Fruit fly (Drosophila melanogaster) whole organism, embryonic: ENCODE measurements around the gene a5.
A peak's percentile ranks its signal among the peaks of the same experiment; 100 is the strongest.

ENCODE experiments used
- Aef1 ChIP-seq: fragments of 200-800 bp; sonication (Bioruptor generic); IDR thresholded peaks from 3 replicates; pipeline ENCODE4 v1.3.6; 2022; ENCODE audit warnings: missing biosample characterization, missing genetic modification characterization
- Atf6 ChIP-seq: fragments of 200-800 bp; sonication (Bioruptor generic); IDR thresholded peaks from 2 replicates; pipeline ENCODE4 v1.3.6; 2022; ENCODE audit warnings: missing biosample characterization, missing genetic modification characterization
- Awh ChIP-seq: fragments of 200-800 bp; sonication (Bioruptor generic); IDR thresholded peaks from 2 replicates; pipeline ENCODE4, ENCODE4 v1.3.6; 2022; ENCODE audit warnings: missing biosample characterization, missing genetic modification characterization
- CG10147 ChIP-seq: fragments of 200-800 bp; sonication (Bioruptor generic); optimal IDR thresholded peaks from 2 replicates; lab custom pipeline; 2019; ENCODE audit warnings: missing biosample characterization, mild to moderate bottlenecking, missing genetic modification characterization, moderate library complexity
- CG10209 ChIP-seq: fragments of 200-800 bp; sonication (Bioruptor generic); optimal IDR thresholded peaks from 3 replicates; lab custom pipeline; 2017; ENCODE audit warnings: missing biosample characterization, mild to moderate bottlenecking, missing genetic modification characterization, missing genetic modification reagents
- CG10431 ChIP-seq: fragments of 200-800 bp; sonication (Bioruptor generic); optimal IDR thresholded peaks from 3 replicates; lab custom pipeline; 2018; ENCODE audit warnings: missing biosample characterization, mild to moderate bottlenecking, missing genetic modification characterization
- CG10543 ChIP-seq: fragments of 200-800 bp; sonication (Bioruptor generic); optimal IDR thresholded peaks from 3 replicates; lab custom pipeline; 2017; ENCODE audit warnings: missing biosample characterization, mild to moderate bottlenecking, missing genetic modification characterization, moderate library complexity
- CG12299 ChIP-seq: fragments of 200-800 bp; sonication (Bioruptor generic); optimal IDR thresholded peaks from 2 replicates; lab custom pipeline; 2018; ENCODE audit warnings: missing biosample characterization, mild to moderate bottlenecking, missing genetic modification characterization
- CG14441 ChIP-seq: fragments of 200-800 bp; sonication (Bioruptor generic); IDR thresholded peaks from 2 replicates; pipeline ENCODE4 v1.3.6; 2022; ENCODE audit warnings: missing biosample characterization, missing genetic modification characterization
- CG14965 ChIP-seq: fragments of 200-800 bp; sonication (Bioruptor generic); optimal IDR thresholded peaks from 2 replicates; lab custom pipeline; 2016; ENCODE audit warnings: missing biosample characterization, missing genetic modification characterization, borderline replicate concordance
- CG16815 ChIP-seq: fragments of 200-800 bp; sonication (Bioruptor generic); optimal IDR thresholded peaks from 3 replicates; lab custom pipeline; 2017; ENCODE audit warnings: missing biosample characterization, mild to moderate bottlenecking, missing genetic modification characterization
- CG17385 ChIP-seq: fragments of 200-800 bp; sonication (Bioruptor generic); optimal IDR thresholded peaks from 3 replicates; lab custom pipeline; 2018; ENCODE audit warnings: missing biosample characterization, mild to moderate bottlenecking, missing genetic modification characterization
- CG2199 ChIP-seq: fragments of 200-800 bp; sonication (Bioruptor generic); IDR thresholded peaks from 3 replicates; pipeline ENCODE4 v1.3.6; 2022; ENCODE audit warnings: missing biosample characterization, missing genetic modification characterization
- CG30403 ChIP-seq: fragments of 200-800 bp; sonication (Bioruptor generic); optimal IDR thresholded peaks from 3 replicates; lab custom pipeline; 2016; ENCODE audit warnings: missing biosample characterization, missing genetic modification characterization
- CG32532 ChIP-seq: fragments of 200-800 bp; sonication (Bioruptor generic); IDR thresholded peaks from 2 replicates; pipeline ENCODE4 v1.3.6; 2022; ENCODE audit warnings: missing biosample characterization, missing genetic modification characterization
- CG4730 ChIP-seq: fragments of 200-800 bp; sonication (Bioruptor generic); IDR thresholded peaks from 2 replicates; pipeline ENCODE4 v1.3.6; 2022; ENCODE audit warnings: missing biosample characterization, missing genetic modification characterization
- CG6272 ChIP-seq: fragments of 200-800 bp; sonication (Bioruptor generic); IDR thresholded peaks from 2 replicates; pipeline ENCODE4 v1.3.6; 2022; ENCODE audit warnings: missing biosample characterization, missing genetic modification characterization
- CG7556 ChIP-seq: fragments of 200-800 bp; sonication (Bioruptor generic); optimal IDR thresholded peaks from 2 replicates; lab custom pipeline; 2017; ENCODE audit warnings: missing biosample characterization, mild to moderate bottlenecking, missing genetic modification characterization
- CG8281 ChIP-seq: fragments of 200-800 bp; sonication (Bioruptor generic); optimal IDR thresholded peaks from 2 replicates; lab custom pipeline; 2018; ENCODE audit warnings: missing biosample characterization, mild to moderate bottlenecking, missing genetic modification characterization, moderate library complexity
- CG8290 ChIP-seq, 3 experiments: fragments of 200-800 bp; sonication (Bioruptor generic); optimal IDR thresholded peaks; 2 replicates each; lab custom pipeline; 2016 to 2019; ENCODE audit warnings: missing biosample characterization in 3 of 3, missing genetic modification characterization in 3 of 3, mild to moderate bottlenecking in 2 of 3, moderate library complexity in 1 of 3
- CG8944 ChIP-seq: fragments of 200-800 bp; sonication (Bioruptor generic); optimal IDR thresholded peaks from 3 replicates; lab custom pipeline; 2016; ENCODE audit warnings: missing biosample characterization, missing genetic modification characterization
- GATAe ChIP-seq: fragments of 200-800 bp; sonication (Bioruptor generic); conservative IDR thresholded peaks from 2 replicates; pipeline ENCODE4 v1.3.6; 2022; ENCODE audit warnings: missing biosample characterization, missing genetic modification characterization
- Hand ChIP-seq: fragments of 200-800 bp; sonication (Bioruptor generic); optimal IDR thresholded peaks from 2 replicates; lab custom pipeline; 2017; ENCODE audit warnings: mild to moderate bottlenecking, missing biosample characterization, missing genetic modification reagents, missing genetic modification characterization
- Hr39 ChIP-seq: fragments of >200 bp; optimal IDR thresholded peaks from 2 replicates; lab custom pipeline; 2017
- Hsf ChIP-seq: fragments of 200-800 bp; sonication (Bioruptor generic); optimal IDR thresholded peaks from 3 replicates; lab custom pipeline; 2016; ENCODE audit warnings: missing biosample characterization, missing genetic modification characterization
- Oaz ChIP-seq: fragments of 200-800 bp; sonication (Bioruptor generic); IDR thresholded peaks from 2 replicates; pipeline ENCODE4 v1.3.6; 2022; ENCODE audit warnings: missing biosample characterization, missing genetic modification characterization
- Optix ChIP-seq: fragments of 200-800 bp; sonication (Bioruptor generic); IDR thresholded peaks from 3 replicates; pipeline ENCODE4 v1.3.6; 2022; ENCODE audit warnings: missing biosample characterization, missing genetic modification characterization
- Ptx1 ChIP-seq: fragments of 200-800 bp; sonication (Bioruptor generic); IDR thresholded peaks from 2 replicates; pipeline ENCODE4 v1.3.6; 2022; ENCODE audit warnings: missing biosample characterization, missing genetic modification characterization
- Sin3A ChIP-seq: fragments of >200 bp; optimal IDR thresholded peaks from 2 replicates; lab custom pipeline; 2018
- Xbp1 ChIP-seq: fragments of 200-800 bp; sonication (Bioruptor generic); optimal IDR thresholded peaks from 3 replicates; lab custom pipeline; 2016; ENCODE audit warnings: missing biosample characterization, mild to moderate bottlenecking, missing genetic modification characterization
- bowl ChIP-seq: fragments of 200-800 bp; sonication (Bioruptor generic); IDR thresholded peaks from 2 replicates; pipeline ENCODE4 v1.3.6; 2022; ENCODE audit warnings: missing biosample characterization, missing genetic modification characterization
- gcm ChIP-seq: fragments of 200-800 bp; sonication (Bioruptor generic); optimal IDR thresholded peaks from 2 replicates; lab custom pipeline; 2019; ENCODE audit warnings: missing biosample characterization, mild to moderate bottlenecking, missing genetic modification characterization, moderate library complexity
- her ChIP-seq: fragments of 200-800 bp; sonication (Bioruptor generic); optimal IDR thresholded peaks from 2 replicates; lab custom pipeline; 2016; ENCODE audit warnings: missing biosample characterization, missing genetic modification characterization
- inv ChIP-seq: fragments of 200-800 bp; sonication (Bioruptor generic); IDR thresholded peaks from 2 replicates; pipeline ENCODE4 v1.3.6; 2022; ENCODE audit warnings: missing biosample characterization, missing genetic modification characterization; ENCODE audit not compliant: partially characterized antibody
- kni ChIP-seq: fragments of 200-800 bp; sonication (Bioruptor generic); optimal IDR thresholded peaks from 3 replicates; lab custom pipeline; 2017; ENCODE audit warnings: mild to moderate bottlenecking, missing biosample characterization, missing genetic modification reagents, missing genetic modification characterization
- lov ChIP-seq, 2 experiments: fragments of 200-800 bp in 1 of 2; fragments of >200 bp in 1 of 2; sonication (Bioruptor generic) in 1 of 2; IDR thresholded peaks in 1 of 2; optimal IDR thresholded peaks in 1 of 2; 2 replicates in 1 of 2; 3 replicates in 1 of 2; pipeline versions ENCODE4 v1.3.6 to Lab custom; 2017 to 2022; ENCODE audit warnings: missing biosample characterization in 1 of 2, missing genetic modification characterization in 1 of 2
- nau ChIP-seq: fragments of 200-800 bp; sonication (Bioruptor generic); optimal IDR thresholded peaks from 3 replicates; lab custom pipeline; 2017; ENCODE audit warnings: missing biosample characterization, mild to moderate bottlenecking, missing genetic modification characterization, missing genetic modification reagents
- nerfin-1 ChIP-seq: fragments of 200-800 bp; sonication (Bioruptor generic); optimal IDR thresholded peaks from 3 replicates; lab custom pipeline; 2019; ENCODE audit warnings: missing biosample characterization, mild to moderate bottlenecking, missing genetic modification characterization, moderate library complexity
- pan ChIP-seq, 4 experiments: fragments of >200 bp in 3 of 4; fragments of 200-800 bp in 1 of 4; sonication (Bioruptor generic) in 1 of 4; optimal IDR thresholded peaks in 3 of 4; IDR thresholded peaks in 1 of 4; 2 replicates each; pipeline versions ENCODE4 v1.3.6 to Lab custom; 2017 to 2022; ENCODE audit warnings: missing biosample characterization in 2 of 4, missing genetic modification characterization in 2 of 4, mixed read lengths in 1 of 4
- ranshi ChIP-seq: fragments of 200-800 bp; sonication (Bioruptor generic); IDR thresholded peaks from 2 replicates; pipeline ENCODE4 v1.3.6; 2022; ENCODE audit warnings: missing biosample characterization, missing genetic modification characterization
- ro ChIP-seq: fragments of 200-800 bp; sonication (Bioruptor generic); IDR thresholded peaks from 2 replicates; pipeline ENCODE4 v1.3.6; 2022; ENCODE audit warnings: missing biosample characterization, missing genetic modification characterization
- scrt ChIP-seq: fragments of 200-800 bp; sonication (Bioruptor generic); optimal IDR thresholded peaks from 2 replicates; lab custom pipeline; 2018; ENCODE audit warnings: missing biosample characterization, mild to moderate bottlenecking, missing genetic modification characterization, moderate library complexity
- sqz ChIP-seq: fragments of 200-800 bp; sonication (Bioruptor generic); optimal IDR thresholded peaks from 3 replicates; lab custom pipeline; 2018; ENCODE audit warnings: missing biosample characterization, mild to moderate bottlenecking, missing genetic modification characterization
- ssp ChIP-seq: fragments of 200-800 bp; sonication (Bioruptor generic); IDR thresholded peaks from 2 replicates; pipeline ENCODE4 v1.3.6; 2022; ENCODE audit warnings: missing biosample characterization, missing genetic modification characterization
- trem ChIP-seq: fragments of 200-800 bp; optimal IDR thresholded peaks from 3 replicates; lab custom pipeline; 2019; ENCODE audit warnings: missing biosample characterization, mild to moderate bottlenecking, missing genetic modification characterization, moderate library complexity
- trh ChIP-seq: fragments of 200-800 bp; sonication (Bioruptor generic); optimal IDR thresholded peaks from 2 replicates; lab custom pipeline; 2016; ENCODE audit warnings: missing biosample characterization, missing genetic modification characterization
- twi ChIP-seq: fragments of 200-800 bp; optimal IDR thresholded peaks from 2 replicates; lab custom pipeline; 2019; ENCODE audit warnings: missing biosample characterization, mild to moderate bottlenecking, missing genetic modification characterization, moderate library complexity
- z ChIP-seq: fragments of 200-800 bp; sonication (Bioruptor generic); IDR thresholded peaks from 3 replicates; pipeline ENCODE4 v1.3.6; 2022; ENCODE audit warnings: missing biosample characterization, missing genetic modification characterization

The a5 gene

DNA sequence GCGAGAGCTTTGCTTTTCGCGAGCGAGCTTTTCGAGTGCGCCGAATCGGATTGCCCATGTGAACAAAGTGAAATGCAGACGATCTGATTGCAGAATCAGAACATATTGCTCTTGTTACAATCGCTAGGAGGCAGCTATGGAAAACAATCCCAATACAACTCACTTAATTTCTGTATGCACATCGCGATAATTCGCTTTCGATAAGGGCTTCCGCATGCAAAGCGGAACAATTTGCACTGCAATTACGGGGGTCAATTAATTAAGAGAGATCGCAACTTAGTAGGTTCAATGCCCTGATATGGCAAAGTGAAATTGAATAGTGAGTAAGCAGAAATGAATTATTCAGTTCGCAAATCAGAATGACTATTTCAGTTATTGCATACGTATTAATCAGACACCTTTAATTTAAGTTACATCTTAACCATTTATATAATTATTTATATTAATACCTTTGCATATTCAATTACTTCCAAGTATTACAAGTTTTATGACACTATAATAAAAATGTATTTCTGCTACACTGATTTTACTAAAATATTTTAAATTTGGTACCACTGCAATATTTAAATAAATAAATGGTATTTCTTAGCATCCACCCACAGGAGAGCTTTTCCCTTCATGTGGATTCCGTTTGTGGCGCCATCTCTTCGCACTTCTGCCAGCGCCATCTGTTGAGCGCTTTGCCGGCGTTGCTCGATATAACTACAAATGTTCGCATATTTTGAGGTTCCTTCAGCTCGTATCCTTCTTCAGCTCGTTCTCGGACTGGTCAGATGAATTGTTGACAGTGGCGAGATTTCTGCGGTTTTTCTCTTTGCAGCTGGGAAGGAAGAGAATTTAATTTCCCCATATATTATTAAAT, 33.0 kb downstream of the a5 start, which contains the start of gene NLaz (continued):
- no peak for TF ChIP-seq Oaz
- peak; percentile 50 for TF ChIP-seq CG30403 (GFP tag; lab: Kevin White, UChicago)
- no peak for TF ChIP-seq Hr39
- TF ChIP-seq scrt (GFP tag; lab: Kevin White, UChicago) = peak; percentile 2
- TF ChIP-seq twi (tag; lab: Kevin White, UChicago) = no peak
- TF ChIP-seq CG14965 = no peak
- TF ChIP-seq CG7556 (GFP tag; lab: Kevin White, UChicago) = no peak
- no peak for TF ChIP-seq CG10209
- TF ChIP-seq ssp (GFP tag; lab: Robert Waterston, UW) = peak; percentile 38; the same call in 1 of the 2 replicates
- no peak for TF ChIP-seq inv (GFP tag; lab: Robert Waterston, UW)
- peak; percentile 52; the same call in 1 of the 3 replicates for TF ChIP-seq Aef1 (GFP tag; lab: Robert Waterston, UW)
- TF ChIP-seq ranshi (GFP tag; lab: Robert Waterston, UW) = peak; percentile 67
- TF ChIP-seq CG10543 = no peak
- TF ChIP-seq lov (optimal IDR thresholded peaks at IDR 0.05; lab: Kevin White, UChicago) = no peak
- no peak for TF ChIP-seq lov (GFP tag; IDR thresholded peaks at IDR 0.05; lab: Robert Waterston, UW)
- no peak for TF ChIP-seq pan (optimal IDR thresholded peaks at IDR 0.05; lab: Kevin White, UChicago)
- TF ChIP-seq pan (GFP tag; optimal IDR thresholded peaks at IDR 0.05 in 1 of 2, IDR thresholded peaks at IDR 0.05 in 1 of 2) = peak in 1 of 2 experiments; percentile 43
- no peak for TF ChIP-seq her (GFP tag; lab: Kevin White, UChicago)
- TF ChIP-seq CG16815 (GFP tag; lab: Kevin White, UChicago) = no peak
- peak; percentile 57 for TF ChIP-seq CG14441 (GFP tag; lab: Robert Waterston, UW)
- TF ChIP-seq Awh (GFP tag; lab: Robert Waterston, UW) = no peak
- no peak for TF ChIP-seq nau (GFP tag; lab: Kevin White, UChicago)
- TF ChIP-seq CG12299 = no peak
- no peak for TF ChIP-seq CG8290 (GFP tag; optimal IDR thresholded peaks at IDR 0.05; lab: Kevin White, UChicago)
- TF ChIP-seq CG8290 (tag; optimal IDR thresholded peaks at IDR 0.05; lab: Kevin White, UChicago) = no peak
- TF ChIP-seq CG2199 (GFP tag; lab: Robert Waterston, UW) = no peak; the same call in 2 of the 3 replicates
- TF ChIP-seq CG8281 (tag; lab: Kevin White, UChicago) = no peak
- no peak for TF ChIP-seq Hand
- TF ChIP-seq trh (GFP tag; lab: Kevin White, UChicago) = no peak
- no peak for TF ChIP-seq CG6272 (GFP tag; lab: Robert Waterston, UW)
- TF ChIP-seq sqz (GFP tag; lab: Kevin White, UChicago) = no peak
- no peak for TF ChIP-seq GATAe (GFP tag; lab: Robert Waterston, UW)
- peak; percentile 53 for TF ChIP-seq Xbp1
- peak; percentile 36 for TF ChIP-seq CG10147 (GFP tag; lab: Kevin White, UChicago)
- TF ChIP-seq bowl (GFP tag; lab: Robert Waterston, UW) = no peak
- TF ChIP-seq CG17385 (GFP tag; lab: Kevin White, UChicago) = no peak
- TF ChIP-seq trem (tag; lab: Kevin White, UChicago) = no peak
- TF ChIP-seq Hsf (GFP tag; lab: Kevin White, UChicago) = no peak
- no peak for TF ChIP-seq CG8944 (GFP tag; lab: Kevin White, UChicago)
- no peak for TF ChIP-seq Optix
- no peak for TF ChIP-seq nerfin-1 (tag; lab: Kevin White, UChicago)
- TF ChIP-seq Sin3A (lab: Kevin White, UChicago) = no peak
- TF ChIP-seq CG4730 (GFP tag; lab: Robert Waterston, UW) = no peak
- peak; percentile 62; the same call in 1 of the 2 replicates for TF ChIP-seq CG32532 (GFP tag; lab: Robert Waterston, UW)
- peak; percentile 77 for TF ChIP-seq Ptx1 (GFP tag; lab: Robert Waterston, UW)
- no peak for TF ChIP-seq z
- TF ChIP-seq kni = no peak
- TF ChIP-seq gcm (GFP tag; lab: Kevin White, UChicago) = no peak
- peak; percentile 1 for TF ChIP-seq CG10431 (GFP tag; lab: Kevin White, UChicago)
- TF ChIP-seq Atf6 (GFP tag; lab: Robert Waterston, UW) = no peak
- peak; percentile 49; the same call in 1 of the 2 replicates for TF ChIP-seq ro (GFP tag; lab: Robert Waterston, UW)
